Worm (Caenorhabditis elegans) whole organism, L1 larva: Measurements from ENCODE around the gene chat-1.

Experiments used
- C04F5.9 ChIP-seq: sonication (generic microtip); optimal IDR thresholded peaks from 2 replicates; lab custom pipeline; 2016; ENCODE audit warnings: missing genetic modification characterization, missing compliant biosample characterization
- C16A3.4 ChIP-seq: fragments of 150-350 bp; optimal IDR thresholded peaks from 2 replicates; lab custom pipeline; 2014; ENCODE audit warnings: missing biosample characterization, missing genetic modification characterization
- C34B4.2 ChIP-seq: sonication (generic microtip); optimal IDR thresholded peaks from 2 replicates; lab custom pipeline; 2017; ENCODE audit warnings: mild to moderate bottlenecking, missing genetic modification characterization, missing compliant biosample characterization
- F16B12.6 ChIP-seq: fragments of 150-350 bp; optimal IDR thresholded peaks from 2 replicates; lab custom pipeline; 2014; ENCODE audit warnings: missing biosample characterization, missing genetic modification characterization
- alr-1 ChIP-seq: fragments of 200-800 bp; sonication (Bioruptor generic); optimal IDR thresholded peaks from 2 replicates; lab custom pipeline; 2018; ENCODE audit warnings: borderline replicate concordance, mild to moderate bottlenecking, missing genetic modification characterization, missing compliant biosample characterization
- ama-1 ChIP-seq: fragments of 150-350 bp; optimal IDR thresholded peaks from 2 replicates; lab custom pipeline; 2014
- ceh-63 ChIP-seq: fragments of 200-800 bp; sonication (Bioruptor generic); optimal IDR thresholded peaks from 2 replicates; lab custom pipeline; 2018; ENCODE audit warnings: mild to moderate bottlenecking, missing genetic modification characterization, missing compliant biosample characterization
- ceh-8 ChIP-seq: fragments of 200-800 bp; sonication (Bioruptor generic); optimal IDR thresholded peaks from 2 replicates; lab custom pipeline; 2018; ENCODE audit warnings: mild to moderate bottlenecking, missing genetic modification characterization, moderate library complexity, missing compliant biosample characterization
- ceh-82 ChIP-seq, 3 experiments: fragments of 150-350 bp in 1 of 3; sonication (generic microtip) in 2 of 3; optimal IDR thresholded peaks; 2 replicates each; lab custom pipeline; 2014 to 2017; ENCODE audit warnings: missing biosample characterization in 3 of 3, missing genetic modification characterization in 3 of 3
- egl-13 ChIP-seq: sonication (generic microtip); optimal IDR thresholded peaks from 2 replicates; lab custom pipeline; 2016; ENCODE audit warnings: missing genotype, missing genetic modification reagents, missing genetic modification characterization, missing compliant biosample characterization
- egl-27 ChIP-seq, 2 experiments: fragments of 150-350 bp in 1 of 2; sonication (generic microtip); optimal IDR thresholded peaks; 3 replicates each; lab custom pipeline; 2017 to 2018; ENCODE audit warnings: missing biosample characterization in 2 of 2, missing genetic modification characterization in 2 of 2, missing genetic modification reagents in 2 of 2
- elt-3 ChIP-seq, 6 experiments: fragments of 150-350 bp in 1 of 6; sonication (generic microtip); optimal IDR thresholded peaks; 2 replicates each; lab custom pipeline; 2017 to 2018; ENCODE audit warnings: missing biosample characterization in 6 of 6, missing genetic modification characterization in 6 of 6, inconsistent platforms in 1 of 6
- fkh-10 ChIP-seq: sonication (generic microtip); optimal IDR thresholded peaks from 2 replicates; lab custom pipeline; 2017; ENCODE audit warnings: missing biosample characterization, missing genetic modification reagents, missing genetic modification characterization
- fkh-8 ChIP-seq: sonication (generic microtip); optimal IDR thresholded peaks from 2 replicates; lab custom pipeline; 2016; ENCODE audit warnings: mild to moderate bottlenecking, missing genetic modification characterization, missing compliant biosample characterization
- fos-1 ChIP-seq: fragments of 150-350 bp; optimal IDR thresholded peaks from 2 replicates; lab custom pipeline; 2014; ENCODE audit warnings: missing biosample characterization, missing genetic modification characterization
- grh-1 ChIP-seq: fragments of 200-800 bp; sonication (Bioruptor generic); IDR thresholded peaks from 2 replicates; pipeline ENCODE4 v1.3.6; 2022; ENCODE audit warnings: missing genetic modification reagents, missing genetic modification characterization, missing compliant biosample characterization
- hlh-17 ChIP-seq: fragments of 200-800 bp; sonication (Bioruptor generic); optimal IDR thresholded peaks from 2 replicates; lab custom pipeline; 2018; ENCODE audit warnings: missing genetic modification characterization, mild to moderate bottlenecking, missing compliant biosample characterization, moderate library complexity, borderline replicate concordance
- irx-1 ChIP-seq: sonication (generic microtip); optimal IDR thresholded peaks from 2 replicates; lab custom pipeline; 2016; ENCODE audit warnings: missing genetic modification characterization, missing compliant biosample characterization
- isw-1 ChIP-seq: fragments of 200-800 bp; sonication (Bioruptor generic); IDR thresholded peaks from 2 replicates; pipeline ENCODE4 v1.3.6; 2022; ENCODE audit warnings: missing genetic modification characterization, missing compliant biosample characterization
- lin-13 ChIP-seq: fragments of 150-350 bp; optimal IDR thresholded peaks from 2 replicates; lab custom pipeline; 2014; ENCODE audit warnings: missing biosample characterization, missing genetic modification reagents, missing genetic modification characterization
- lin-14 ChIP-seq: fragments of 200-800 bp; sonication (Bioruptor generic); optimal IDR thresholded peaks from 2 replicates; lab custom pipeline; 2018; ENCODE audit warnings: mild to moderate bottlenecking, missing genetic modification characterization, moderate library complexity, missing compliant biosample characterization
- lin-15B ChIP-seq: fragments of 150-350 bp; sonication (generic microtip); optimal IDR thresholded peaks from 3 replicates; lab custom pipeline; 2014; ENCODE audit warnings: missing biosample characterization, missing genetic modification characterization
- lin-35 ChIP-seq, 2 experiments: fragments of 150-350 bp; optimal IDR thresholded peaks; 2 replicates each; lab custom pipeline; 2014; ENCODE audit warnings: missing biosample characterization in 2 of 2, missing genetic modification characterization in 2 of 2, missing genetic modification reagents in 2 of 2
- lin-39 ChIP-seq: fragments of 150-350 bp; optimal IDR thresholded peaks from 2 replicates; lab custom pipeline; 2014; ENCODE audit warnings: missing biosample characterization, missing genetic modification reagents, missing genetic modification characterization
- lir-3 ChIP-seq: sonication (generic microtip); optimal IDR thresholded peaks from 2 replicates; lab custom pipeline; 2016; ENCODE audit warnings: mild to moderate bottlenecking, missing genetic modification characterization, moderate library complexity, missing compliant biosample characterization; ENCODE audit not compliant: poor library complexity
- lsy-2 ChIP-seq, 2 experiments: fragments of 150-350 bp; optimal IDR thresholded peaks; 2 replicates each; lab custom pipeline; 2014; ENCODE audit warnings: missing biosample characterization in 2 of 2, missing genetic modification characterization in 2 of 2
- mab-9 ChIP-seq: fragments of 200-800 bp; sonication (Bioruptor generic); IDR thresholded peaks from 2 replicates; pipeline ENCODE4 v1.3.6; 2022; ENCODE audit warnings: missing genetic modification reagents, missing genetic modification characterization, missing compliant biosample characterization
- mef-2 ChIP-seq: fragments of 150-350 bp; optimal IDR thresholded peaks from 2 replicates; lab custom pipeline; 2014; ENCODE audit warnings: missing biosample characterization, missing genetic modification characterization
- nhr-19 ChIP-seq: fragments of 200-800 bp; sonication (Bioruptor generic); conservative IDR thresholded peaks from 2 replicates; pipeline ENCODE4 v1.3.6; 2022; ENCODE audit warnings: missing genetic modification characterization, missing compliant biosample characterization
- nhr-20 ChIP-seq: sonication (generic microtip); optimal IDR thresholded peaks from 2 replicates; lab custom pipeline; 2016; ENCODE audit warnings: mild to moderate bottlenecking, missing genetic modification characterization, missing compliant biosample characterization
- nhr-28 ChIP-seq: fragments of 150-350 bp; optimal IDR thresholded peaks from 2 replicates; lab custom pipeline; 2014; ENCODE audit warnings: missing biosample characterization, missing genetic modification characterization
- nhr-71 ChIP-seq: sonication (generic microtip); optimal IDR thresholded peaks from 2 replicates; lab custom pipeline; 2016; ENCODE audit warnings: mild to moderate bottlenecking, missing genetic modification characterization, moderate library complexity, missing compliant biosample characterization
- nhr-76 ChIP-seq: sonication (generic microtip); optimal IDR thresholded peaks from 2 replicates; lab custom pipeline; 2017; ENCODE audit warnings: missing biosample characterization, missing genetic modification characterization
- nhr-84 ChIP-seq: sonication (generic microtip); optimal IDR thresholded peaks from 2 replicates; lab custom pipeline; 2017; ENCODE audit warnings: missing biosample characterization, missing genetic modification characterization
- nhr-85 ChIP-seq: sonication (generic microtip); peaks from one replicate; lab custom pipeline; 2016; ENCODE audit warnings: missing genetic modification characterization, inconsistent platforms, missing compliant biosample characterization
- nhr-90 ChIP-seq: sonication (generic microtip); optimal IDR thresholded peaks from 2 replicates; lab custom pipeline; 2016; ENCODE audit warnings: mild to moderate bottlenecking, missing genetic modification characterization, missing compliant biosample characterization; ENCODE audit not compliant: poor library complexity
- rnt-1 ChIP-seq: sonication (generic microtip); optimal IDR thresholded peaks from 2 replicates; lab custom pipeline; 2016; ENCODE audit warnings: mild to moderate bottlenecking, missing genetic modification characterization, moderate library complexity, missing compliant biosample characterization
- skn-1 ChIP-seq: fragments of 150-350 bp; optimal IDR thresholded peaks from 2 replicates; lab custom pipeline; 2014; ENCODE audit warnings: missing biosample characterization, missing genetic modification characterization
- snpc-4 ChIP-seq: fragments of 150-350 bp; optimal IDR thresholded peaks from 2 replicates; lab custom pipeline; 2014; ENCODE audit warnings: missing biosample characterization, missing genetic modification characterization
- sptf-1 ChIP-seq: fragments of 150-350 bp; optimal IDR thresholded peaks from 2 replicates; lab custom pipeline; 2014; ENCODE audit warnings: missing biosample characterization, missing genetic modification characterization
- swsn-7 ChIP-seq: sonication (generic microtip); optimal IDR thresholded peaks from 2 replicates; lab custom pipeline; 2016; ENCODE audit warnings: missing genetic modification characterization, missing compliant biosample characterization
- tbx-2 ChIP-seq: sonication (generic microtip); optimal IDR thresholded peaks from 2 replicates; lab custom pipeline; 2016; ENCODE audit warnings: missing genetic modification characterization, missing compliant biosample characterization
- unc-130 ChIP-seq: fragments of 150-350 bp; optimal IDR thresholded peaks from 2 replicates; lab custom pipeline; 2017; ENCODE audit warnings: missing biosample characterization, missing genetic modification characterization, inconsistent platforms
- unc-86 ChIP-seq: sonication (generic microtip); optimal IDR thresholded peaks from 2 replicates; lab custom pipeline; 2016; ENCODE audit warnings: missing genetic modification characterization, missing compliant biosample characterization
- vab-15 ChIP-seq: sonication (generic microtip); optimal IDR thresholded peaks from 2 replicates; lab custom pipeline; 2017; ENCODE audit warnings: missing genotype, mild to moderate bottlenecking, missing genetic modification characterization, missing compliant biosample characterization
- zag-1 ChIP-seq: fragments of 150-350 bp; optimal IDR thresholded peaks from 2 replicates; lab custom pipeline; 2014; ENCODE audit warnings: missing biosample characterization, missing genetic modification characterization
- zip-4 ChIP-seq: fragments of 200-800 bp; sonication (Bioruptor generic); optimal IDR thresholded peaks from 2 replicates; lab custom pipeline; 2018; ENCODE audit warnings: mild to moderate bottlenecking, missing genetic modification characterization, moderate library complexity, missing compliant biosample characterization
- ztf-11 ChIP-seq, 2 experiments: sonication (generic microtip); optimal IDR thresholded peaks; 2 replicates each; lab custom pipeline; 2016 to 2017; ENCODE audit warnings: missing genetic modification characterization in 2 of 2, missing biosample characterization in 1 of 2, missing compliant biosample characterization in 1 of 2

chat-1 gene

DNA sequence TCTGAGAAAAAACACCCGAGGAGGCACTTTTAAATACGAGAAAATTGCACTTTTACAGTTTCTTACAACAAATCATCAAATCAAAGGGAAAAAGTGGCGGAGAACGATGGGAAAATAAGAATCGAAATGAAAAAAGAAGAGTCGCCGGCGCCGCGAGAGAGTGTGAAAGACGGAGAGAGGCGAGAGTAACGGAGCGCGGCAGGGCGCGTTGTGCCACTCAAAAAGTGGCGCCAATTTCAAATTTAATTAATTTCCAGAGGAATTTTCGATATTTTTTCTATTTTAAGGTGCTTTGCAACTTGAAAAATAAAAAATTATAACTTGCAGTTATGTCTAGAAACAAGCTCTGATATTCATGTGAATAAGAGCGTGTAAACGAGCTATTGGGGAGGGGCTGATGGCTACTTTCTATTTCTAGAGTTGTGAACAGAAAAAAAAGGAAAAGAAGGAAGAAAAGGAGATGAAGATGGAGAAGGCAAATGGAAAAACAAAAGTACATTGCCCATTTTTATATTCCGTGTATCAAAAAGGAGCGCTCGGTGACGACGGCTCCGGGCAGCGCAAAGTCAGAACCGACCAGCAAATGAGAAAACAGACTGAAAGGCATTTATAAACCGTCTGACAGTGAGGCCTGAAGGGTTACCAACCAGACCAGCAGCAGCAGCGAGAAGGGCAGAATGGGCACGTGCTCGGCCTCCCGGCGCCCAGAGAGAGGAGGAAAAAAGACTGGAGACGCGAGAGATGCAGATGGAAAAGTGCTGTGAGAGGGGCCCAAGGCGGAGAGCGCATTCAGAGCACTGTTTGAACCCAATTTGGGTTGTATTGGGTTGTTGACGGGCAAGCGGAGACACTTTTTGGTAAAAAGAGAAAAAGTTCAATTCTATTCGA is 24.0 kb downstream of the chat-1 start (continued):
- TF ChIP-seq C04F5.9 (tag; lab: Kevin White, UChicago), result no peak
- no peak for TF ChIP-seq nhr-90 (tag; lab: Kevin White, UChicago)
- no peak for TF ChIP-seq nhr-84 (tag; lab: Kevin White, UChicago)
- TF ChIP-seq irx-1 (tag; lab: Kevin White, UChicago), result no peak
- no peak for TF ChIP-seq ceh-8 (GFP tag; lab: Kevin White, UChicago)
- TF ChIP-seq F16B12.6 (tag; lab: Kevin White, UChicago), result no peak
- TF ChIP-seq egl-27 (tag; optimal IDR thresholded peaks at IDR 0.05; lab: Kevin White, UChicago), result no peak
- TF ChIP-seq zip-4 (GFP tag; lab: Kevin White, UChicago), result peak; percentile 21
- TF ChIP-seq swsn-7 (tag; lab: Kevin White, UChicago), result peak; percentile 19
- no peak for TF ChIP-seq fos-1 (tag; lab: Kevin White, UChicago)
- TF ChIP-seq egl-13 (tag; lab: Kevin White, UChicago), result no peak
- peak; percentile 50 for TF ChIP-seq rnt-1 (tag; lab: Kevin White, UChicago)
- TF ChIP-seq isw-1 (GFP tag; lab: Robert Waterston, UW), result no peak
- peak in 1 of 6 experiments; percentile 33 for TF ChIP-seq elt-3 (tag; optimal IDR thresholded peaks at IDR 0.05; lab: Kevin White, UChicago)
- peak; percentile 55 for TF ChIP-seq lin-14 (GFP tag; lab: Kevin White, UChicago)
- TF ChIP-seq C34B4.2 (tag; lab: Kevin White, UChicago), result no peak
- TF ChIP-seq C16A3.4, result peak; percentile 54
- no peak for TF ChIP-seq sptf-1 (tag; lab: Kevin White, UChicago)
- peak; percentile 17 to 35 for TF ChIP-seq lsy-2 (tag; optimal IDR thresholded peaks at IDR 0.05; lab: Kevin White, UChicago)
- peak in 2 of 3 experiments; percentile 14 to 23 for TF ChIP-seq ceh-82 (tag; optimal IDR thresholded peaks at IDR 0.05; lab: Kevin White, UChicago)
- TF ChIP-seq ama-1 (lab: Kevin White, UChicago), result no peak
- TF ChIP-seq unc-130, result no peak
- peak in 1 of 2 experiments; percentile 38 for TF ChIP-seq ztf-11 (tag; optimal IDR thresholded peaks at IDR 0.05; lab: Kevin White, UChicago)
- TF ChIP-seq lin-39, result no peak
- TF ChIP-seq nhr-20 (tag; lab: Kevin White, UChicago), result peak; percentile 9
- no peak for TF ChIP-seq ceh-63 (GFP tag; lab: Kevin White, UChicago)
- no peak for TF ChIP-seq grh-1 (GFP tag; lab: Robert Waterston, UW)
- 0 out of 2 replicates have a peak, but pooled peaks have one; percentile 33 for TF ChIP-seq mab-9 (GFP tag; lab: Robert Waterston, UW)
- TF ChIP-seq tbx-2 (tag; lab: Kevin White, UChicago), result peak; percentile 11
- TF ChIP-seq zag-1, result no peak
- no peak for TF ChIP-seq lin-15B (tag; lab: Kevin White, UChicago)
- TF ChIP-seq nhr-71, result peak; percentile 47
- peak; percentile 21 for TF ChIP-seq unc-86
- TF ChIP-seq mef-2, result peak; percentile 21
- peak; percentile 42 for TF ChIP-seq fkh-8 (tag; lab: Kevin White, UChicago)
- TF ChIP-seq lir-3, result no peak
- no peak for TF ChIP-seq nhr-28 (tag; lab: Kevin White, UChicago)

DNA sequence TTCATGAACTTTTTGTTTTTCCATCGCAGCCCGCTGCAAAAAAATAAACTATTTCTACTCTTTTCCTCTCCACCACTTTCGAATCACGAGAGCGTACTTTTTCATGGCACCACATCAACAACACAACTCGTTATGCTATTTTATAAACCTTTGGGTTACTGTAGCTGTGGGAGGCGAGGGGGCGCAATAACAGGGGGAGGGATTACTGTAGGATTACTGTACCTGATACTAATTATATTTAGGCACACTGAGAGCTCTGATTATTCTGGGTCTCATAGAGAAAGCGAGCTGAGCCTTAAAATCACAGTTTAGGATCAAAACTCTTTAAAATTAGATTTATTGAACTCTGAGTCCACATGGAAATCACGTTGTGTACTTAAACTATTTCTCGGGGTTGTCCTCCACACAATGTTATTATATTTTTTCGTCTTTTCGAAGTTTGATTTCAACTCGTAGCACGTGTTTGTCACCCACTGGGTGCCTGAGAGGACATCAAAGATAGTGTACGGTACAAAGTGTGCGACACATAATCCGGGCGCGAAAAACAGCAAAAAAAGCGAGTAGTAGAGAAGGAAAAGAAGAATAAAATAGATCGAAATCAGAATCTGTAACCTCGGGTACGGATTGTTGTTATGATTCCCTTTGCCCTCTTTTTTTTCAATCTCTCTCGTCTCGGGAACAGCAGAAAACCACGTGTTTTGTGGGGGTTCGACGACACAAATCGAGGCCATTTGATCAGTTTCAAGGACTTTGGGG is 25.5 kb downstream of the chat-1 start:
- TF ChIP-seq isw-1 (GFP tag; lab: Robert Waterston, UW) (no peak), unc-86 (no peak), nhr-85 (tag; lab: Kevin White, UChicago) (peak; percentile 98), fkh-10 (no peak), mab-9 (GFP tag; lab: Robert Waterston, UW) (no peak), alr-1 (tag; lab: Kevin White, UChicago) (no peak), lin-13 (GFP tag; lab: Kevin White, UChicago) (peak; percentile 6), nhr-76 (tag; lab: Kevin White, UChicago) (no peak), ceh-82 (tag; optimal IDR thresholded peaks at IDR 0.05; lab: Kevin White, UChicago) (no peak), fkh-8 (tag; lab: Kevin White, UChicago) (no peak), vab-15 (tag; lab: Kevin White, UChicago) (no peak), swsn-7 (tag; lab: Kevin White, UChicago) (no peak), snpc-4 (tag; lab: Kevin White, UChicago) (no peak), hlh-17 (GFP tag; lab: Kevin White, UChicago) (no peak), lin-35 (GFP tag; optimal IDR thresholded peaks at IDR 0.05; lab: Kevin White, UChicago) (peak; percentile 17 to 68), nhr-19 (peak; percentile 50), skn-1 (no peak), zag-1 (no peak)
